Worm (Caenorhabditis elegans) whole organism, L4/young adult: Measurements from ENCODE around the gene Y75B8A.39.

Source experiments
- W03F9.2 ChIP-seq: fragments of 150-350 bp; optimal IDR thresholded peaks from 2 replicates; lab custom pipeline; 2014; ENCODE audit warnings: missing biosample characterization, missing genetic modification characterization
- him-1 ChIP-seq: sonication (generic microtip); optimal IDR thresholded peaks from 2 replicates; lab custom pipeline; 2016; ENCODE audit warnings: missing genotype, missing genetic modification reagents, missing genetic modification characterization, missing compliant biosample characterization

DNA sequence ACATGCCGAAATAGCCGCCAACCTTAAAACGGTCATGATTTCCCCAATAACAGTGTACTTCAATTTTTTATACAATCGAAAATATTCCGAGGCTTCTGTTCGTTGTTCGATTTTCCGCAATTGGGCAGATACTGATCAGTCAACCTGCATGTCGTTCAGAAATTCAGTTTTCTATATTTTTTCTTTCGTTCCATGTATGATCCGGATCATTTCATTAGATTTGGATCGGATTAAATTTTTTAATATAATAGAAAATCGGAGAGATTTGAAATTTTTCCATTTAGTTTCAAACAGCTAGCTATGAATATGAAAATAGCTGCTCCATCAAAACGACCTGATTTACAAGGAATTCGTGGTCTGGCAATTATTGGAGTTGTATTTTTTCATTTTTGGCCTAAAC, 2.2 kb downstream of the Y75B8A.39 start, which contains the start of gene Y75B8A.37:
- TF ChIP-seq W03F9.2 (tag; lab: Kevin White, UChicago) (no peak), him-1 (tag; lab: Kevin White, UChicago) (no peak)
